Fruit fly (Drosophila melanogaster) whole organism, wandering third instar larva: ENCODE data around the gene CG12010.
A peak's percentile ranks its signal among the peaks of the same experiment; 100 is the strongest.

ENCODE experiments used
- Abd-B ChIP-seq: fragments of >200 bp; optimal IDR thresholded peaks from 2 replicates; lab custom pipeline; 2017; ENCODE audit warnings: missing biosample characterization, missing genetic modification characterization
- CG32264 ChIP-seq: fragments of 200-800 bp; sonication (Bioruptor generic); optimal IDR thresholded peaks from 2 replicates; lab custom pipeline; 2016; ENCODE audit warnings: missing biosample characterization, missing genetic modification characterization
- CG9705 ChIP-seq: fragments of 200-800 bp; sonication (Bioruptor generic); optimal IDR thresholded peaks from 2 replicates; lab custom pipeline; 2018; ENCODE audit warnings: missing biosample characterization, mild to moderate bottlenecking, missing genetic modification characterization
- CrebA ChIP-seq: fragments of 200-800 bp; sonication (Bioruptor generic); optimal IDR thresholded peaks from 2 replicates; lab custom pipeline; 2016; ENCODE audit warnings: missing biosample characterization, mild to moderate bottlenecking, missing genetic modification characterization, borderline replicate concordance
- Dfd ChIP-seq: fragments of >200 bp; optimal IDR thresholded peaks from 2 replicates; lab custom pipeline; 2017; ENCODE audit warnings: missing biosample characterization, missing genetic modification characterization
- Dif ChIP-seq: fragments of 200-275, 200-300 bp; sonication (Bioruptor generic); optimal IDR thresholded peaks from 2 replicates; lab custom pipeline; 2018; ENCODE audit warnings: missing biosample characterization, missing genetic modification characterization; ENCODE audit not compliant: partially characterized antibody
- GATAd ChIP-seq: sonication (Bioruptor generic); optimal IDR thresholded peaks from 2 replicates; lab custom pipeline; 2016; ENCODE audit warnings: missing biosample characterization, missing genetic modification characterization
- HLH106 ChIP-seq: fragments of 200-800 bp; optimal IDR thresholded peaks from 3 replicates; lab custom pipeline; 2019; ENCODE audit warnings: missing biosample characterization, mild to moderate bottlenecking, missing genetic modification characterization, moderate library complexity
- Hnf4 ChIP-seq: fragments of 200-800 bp; sonication (Bioruptor generic); optimal IDR thresholded peaks from 2 replicates; lab custom pipeline; 2016; ENCODE audit warnings: missing biosample characterization, mild to moderate bottlenecking, missing genetic modification characterization
- Hr78 ChIP-seq: fragments of >200 bp; optimal IDR thresholded peaks from 2 replicates; lab custom pipeline; 2017; ENCODE audit warnings: missing biosample characterization, missing genetic modification characterization
- Hr83 ChIP-seq: fragments of 200-300 bp; sonication (Bioruptor generic); optimal IDR thresholded peaks from 2 replicates; lab custom pipeline; 2016; ENCODE audit warnings: missing biosample characterization, mild to moderate bottlenecking, missing genetic modification characterization, moderate library complexity; ENCODE audit not compliant: poor library complexity, severe bottlenecking
- Jra ChIP-seq: sonication (Bioruptor generic); optimal IDR thresholded peaks from 2 replicates; lab custom pipeline; 2016; ENCODE audit warnings: missing biosample characterization, missing genetic modification characterization
- Mio ChIP-seq: sonication (Bioruptor generic); optimal IDR thresholded peaks from 2 replicates; lab custom pipeline; 2016; ENCODE audit warnings: missing biosample characterization, missing genetic modification characterization
- Myc ChIP-seq: fragments of >200 bp; optimal IDR thresholded peaks from 2 replicates; lab custom pipeline; 2017
- N ChIP-seq: fragments of >200 bp; optimal IDR thresholded peaks from 2 replicates; lab custom pipeline; 2018; ENCODE audit warnings: missing biosample characterization, missing external identifiers, missing genetic modification characterization
- OdsH ChIP-seq: fragments of 200-800 bp; sonication (Bioruptor generic); optimal IDR thresholded peaks from 2 replicates; lab custom pipeline; 2016; ENCODE audit warnings: missing biosample characterization, mild to moderate bottlenecking, missing genetic modification characterization
- Rel ChIP-seq, 2 experiments: fragments of 200-800 bp; sonication (Bioruptor generic) in 1 of 2; optimal IDR thresholded peaks; 2 replicates in 1 of 2; 3 replicates in 1 of 2; lab custom pipeline; 2016 to 2019; ENCODE audit warnings: mild to moderate bottlenecking in 2 of 2, missing biosample characterization in 2 of 2, missing genetic modification characterization in 2 of 2, moderate library complexity in 1 of 2
- Vsx2 ChIP-seq: fragments of 200-300, 225-300 bp; sonication (Bioruptor generic); optimal IDR thresholded peaks from 2 replicates; lab custom pipeline; 2018; ENCODE audit warnings: missing biosample characterization, missing genetic modification characterization; ENCODE audit not compliant: partially characterized antibody
- br ChIP-seq: fragments of 200-800 bp; sonication (Bioruptor generic); optimal IDR thresholded peaks from 2 replicates; lab custom pipeline; 2016; ENCODE audit warnings: missing biosample characterization, missing genetic modification characterization
- brk ChIP-seq: fragments of 200-800 bp; sonication (Bioruptor generic); optimal IDR thresholded peaks from 2 replicates; lab custom pipeline; 2016; ENCODE audit warnings: missing biosample characterization, mild to moderate bottlenecking, missing genetic modification characterization
- dl ChIP-seq, 2 experiments: fragments of 175-275, 200-275 bp in 1 of 2; fragments of 200-275 bp in 1 of 2; sonication (Bioruptor generic); optimal IDR thresholded peaks; lab custom pipeline; 2018; ENCODE audit warnings: mild to moderate bottlenecking in 2 of 2, missing biosample characterization in 2 of 2, missing genetic modification characterization in 2 of 2, moderate library complexity in 2 of 2; ENCODE audit not compliant: partially characterized antibody in 2 of 2, insufficient read depth in 1 of 2
- dmrt93B ChIP-seq: fragments of 200-800 bp; sonication (Bioruptor generic); optimal IDR thresholded peaks from 2 replicates; lab custom pipeline; 2018; ENCODE audit warnings: missing biosample characterization, mild to moderate bottlenecking, missing genetic modification characterization
- ey ChIP-seq: fragments of 200-800 bp; sonication (Bioruptor generic); optimal IDR thresholded peaks from 2 replicates; lab custom pipeline; 2016; ENCODE audit warnings: missing biosample characterization, missing genetic modification characterization
- foxo ChIP-seq, 2 experiments: fragments of 200-800 bp; sonication (Bioruptor generic); optimal IDR thresholded peaks; 2 replicates in 1 of 2; 3 replicates in 1 of 2; lab custom pipeline; 2016 to 2017; ENCODE audit warnings: missing biosample characterization in 2 of 2, missing genetic modification characterization in 2 of 2
- fru ChIP-seq: fragments of 200-800 bp; sonication (Bioruptor generic); optimal IDR thresholded peaks from 3 replicates; lab custom pipeline; 2016; ENCODE audit warnings: missing biosample characterization, mild to moderate bottlenecking, missing genetic modification characterization
- h ChIP-seq: fragments of 200-800 bp; sonication (Bioruptor generic); optimal IDR thresholded peaks from 3 replicates; lab custom pipeline; 2016; ENCODE audit warnings: missing biosample characterization, mild to moderate bottlenecking, missing genetic modification characterization
- jim ChIP-seq: fragments of 175-275, 200-325 bp; sonication (Bioruptor generic); optimal IDR thresholded peaks from 2 replicates; lab custom pipeline; 2016; ENCODE audit warnings: missing biosample characterization, mild to moderate bottlenecking, missing genetic modification characterization
- lola ChIP-seq: fragments of >200 bp; optimal IDR thresholded peaks from 2 replicates; lab custom pipeline; 2017; ENCODE audit warnings: missing biosample characterization, missing genetic modification characterization
- pan ChIP-seq: fragments of >200 bp; optimal IDR thresholded peaks from 2 replicates; lab custom pipeline; 2017
- psq ChIP-seq: fragments of 200-800 bp; sonication (Bioruptor generic); optimal IDR thresholded peaks from 3 replicates; lab custom pipeline; 2017; ENCODE audit warnings: missing biosample characterization, mild to moderate bottlenecking, missing genetic modification characterization, moderate library complexity
- rgr ChIP-seq: fragments of 200-800 bp; sonication (Bioruptor generic); optimal IDR thresholded peaks from 3 replicates; lab custom pipeline; 2016; ENCODE audit warnings: missing biosample characterization, mild to moderate bottlenecking, missing genetic modification characterization
- sage ChIP-seq: fragments of 200-800 bp; sonication (Bioruptor generic); optimal IDR thresholded peaks from 2 replicates; lab custom pipeline; 2016; ENCODE audit warnings: missing biosample characterization, mild to moderate bottlenecking, missing genetic modification characterization
- sv ChIP-seq: fragments of 200-800 bp; sonication (Bioruptor generic); optimal IDR thresholded peaks from 3 replicates; lab custom pipeline; 2016; ENCODE audit warnings: missing biosample characterization, missing genetic modification characterization
- tai ChIP-seq: sonication (Bioruptor generic); optimal IDR thresholded peaks from 2 replicates; lab custom pipeline; 2016; ENCODE audit warnings: missing biosample characterization, missing genetic modification characterization
- usp ChIP-seq: fragments of >200 bp; optimal IDR thresholded peaks from 2 replicates; lab custom pipeline; 2017; ENCODE audit warnings: missing biosample characterization, missing genetic modification characterization
- woc ChIP-seq: sonication (Bioruptor generic); optimal IDR thresholded peaks from 2 replicates; lab custom pipeline; 2016; ENCODE audit warnings: missing biosample characterization, mild to moderate bottlenecking, missing genetic modification characterization

The CG12010 gene

dm6 chr3L:3352516-3352915 is 21.6 kb upstream of the CG12010 start:
- TF ChIP-seq Hr78 (no peak), dmrt93B (no peak), Hnf4 (GFP tag; lab: Kevin White, UChicago) (no peak), CG9705 (GFP tag; lab: Kevin White, UChicago) (no peak), pan (no peak), Myc (no peak), brk (GFP tag; lab: Kevin White, UChicago) (no peak), dl (GFP tag; optimal IDR thresholded peaks at IDR 0.05; lab: Kevin White, UChicago; ENCODE audit: insufficient read depth in 1 of 2, partially characterized antibody in 2 of 2) (no peak)

- TF ChIP-seq CG9705 (GFP tag; lab: Kevin White, UChicago) (no peak), rgr (GFP tag; lab: Kevin White, UChicago) (no peak), HLH106 (no peak)
These were observed 20.8 kb upstream of the CG12010 start for dm6 chr3L:3353297-3353696.

dm6 chr3L:3369256-3369655 is 4.8 kb upstream of the CG12010 start, which contains the start of gene Drs:
Gene Drs, plus strand, starts transcription at chr3L:3369556.
- TF ChIP-seq h (GFP tag; lab: Kevin White, UChicago) (no peak), Rel (GFP tag; optimal IDR thresholded peaks at IDR 0.05; lab: Kevin White, UChicago) (no peak), Rel (tag; optimal IDR thresholded peaks at IDR 0.05; lab: Kevin White, UChicago) (peak; percentile 64)

dm6 chr3L:3376551-3376950 is 2.5 kb downstream of the CG12010 start, which contains the start of gene CG12012:
Gene CG12012, plus strand, starts transcription at chr3L:3376757.
- TF ChIP-seq OdsH (GFP tag; lab: Kevin White, UChicago) (no peak), br (peak; percentile 47)

- TF ChIP-seq Hnf4 (GFP tag; lab: Kevin White, UChicago) = no peak
- TF ChIP-seq Rel (GFP tag; optimal IDR thresholded peaks at IDR 0.05; lab: Kevin White, UChicago) = no peak
- TF ChIP-seq Rel (tag; optimal IDR thresholded peaks at IDR 0.05; lab: Kevin White, UChicago) = peak; percentile 78
- TF ChIP-seq brk (GFP tag; lab: Kevin White, UChicago) = no peak
- TF ChIP-seq ey = no peak
- TF ChIP-seq, all 38 proteins: peak for 1
These were observed 3.3 kb downstream of the CG12010 start for dm6 chr3L:3377247-3377964.

dm6 chr3L:3377965-3378292 is 3.8 kb downstream of the CG12010 start, which contains the start of gene Ids:
Gene Ids, plus strand, starts transcription at chr3L:3378268.
- TF ChIP-seq tai (GFP tag; lab: Kevin White, UChicago) = no peak
- TF ChIP-seq Hr78 = no peak
- no peak for TF ChIP-seq Hr83 (GFP tag; lab: Kevin White, UChicago)
- no peak for TF ChIP-seq GATAd (GFP tag; lab: Kevin White, UChicago)
- TF ChIP-seq CG9705 (GFP tag; lab: Kevin White, UChicago) = no peak
- no peak for TF ChIP-seq lola (GFP tag; lab: Kevin White, UChicago)
- TF ChIP-seq pan = no peak
- no peak for TF ChIP-seq N (GFP tag; lab: Kevin White, UChicago)
- no peak for TF ChIP-seq Dfd
- peak; percentile 82 for TF ChIP-seq h (GFP tag; lab: Kevin White, UChicago)
- TF ChIP-seq sv (GFP tag; lab: Kevin White, UChicago) = peak; percentile 15
- TF ChIP-seq Abd-B (GFP tag; lab: Kevin White, UChicago) = no peak
- no peak for TF ChIP-seq Rel (GFP tag; optimal IDR thresholded peaks at IDR 0.05; lab: Kevin White, UChicago)
- TF ChIP-seq Rel (tag; optimal IDR thresholded peaks at IDR 0.05; lab: Kevin White, UChicago) = no peak
- peak; percentile 29 for TF ChIP-seq sage (GFP tag; lab: Kevin White, UChicago)
- peak; percentile 84 for TF ChIP-seq OdsH (GFP tag; lab: Kevin White, UChicago)
- peak; percentile 75 for TF ChIP-seq HLH106
- peak; percentile 67 for TF ChIP-seq CG32264 (GFP tag; lab: Kevin White, UChicago)
- no peak for TF ChIP-seq usp (GFP tag; lab: Kevin White, UChicago)
- TF ChIP-seq brk (GFP tag; lab: Kevin White, UChicago) = no peak
- peak; percentile 87 for TF ChIP-seq rgr (GFP tag; lab: Kevin White, UChicago)
- TF ChIP-seq woc (GFP tag; lab: Kevin White, UChicago) = peak; percentile 50
- TF ChIP-seq Dif (GFP tag; lab: Kevin White, UChicago) = no peak
- no peak for TF ChIP-seq Jra (GFP tag; lab: Kevin White, UChicago)
- peak; percentile 83 for TF ChIP-seq fru (GFP tag; lab: Kevin White, UChicago)
- TF ChIP-seq dl (GFP tag; optimal IDR thresholded peaks at IDR 0.05; lab: Kevin White, UChicago; ENCODE audit: insufficient read depth in 1 of 2, partially characterized antibody in 2 of 2) = no peak
- peak; percentile 82 for TF ChIP-seq ey
- no peak for TF ChIP-seq Mio
- no peak for TF ChIP-seq dmrt93B
- TF ChIP-seq br = peak; percentile 75
- no peak for TF ChIP-seq jim (GFP tag; lab: Kevin White, UChicago)
- no peak for TF ChIP-seq CrebA (GFP tag; lab: Kevin White, UChicago)
- TF ChIP-seq foxo (GFP tag; optimal IDR thresholded peaks at IDR 0.05; lab: Kevin White, UChicago) = peak; percentile 44 to 85
- TF ChIP-seq Hnf4 (GFP tag; lab: Kevin White, UChicago) = peak; percentile 78
- TF ChIP-seq psq = peak; percentile 71
- no peak for TF ChIP-seq Myc
- TF ChIP-seq Vsx2 (GFP tag; lab: Kevin White, UChicago) = no peak
